Worm (Caenorhabditis elegans): ENCODE measurements around the gene arrd-17.
A peak's percentile ranks its signal among the peaks of the same experiment; 100 is the strongest.

Gene arrd-17

DNA sequence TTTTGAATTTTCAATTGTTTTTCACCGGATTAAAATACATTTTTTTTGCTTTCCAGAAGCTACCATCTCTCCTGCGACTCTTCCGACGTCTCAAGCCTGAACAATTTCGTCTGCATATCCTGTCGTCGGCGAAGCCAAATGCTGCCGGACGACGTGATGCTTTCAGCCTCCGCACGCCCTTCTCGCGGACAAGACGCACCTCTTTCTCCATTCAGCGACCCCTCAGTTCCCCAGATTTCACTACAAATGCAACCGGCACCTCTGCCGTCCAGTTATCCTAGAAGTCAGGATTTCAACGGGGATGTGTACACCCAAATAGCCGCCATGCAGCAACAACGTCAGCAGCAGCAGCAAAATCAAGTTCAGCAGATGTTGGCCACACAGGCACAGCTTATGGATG, 13.7 kb upstream of the arrd-17 start:
- TF ChIP-seq dmd-9 (GFP tag; IDR thresholded peaks at IDR 0.05) = no peak
- peak; percentile 59 for TF ChIP-seq set-16 (GFP tag; IDR thresholded peaks at IDR 0.05)

DNA sequence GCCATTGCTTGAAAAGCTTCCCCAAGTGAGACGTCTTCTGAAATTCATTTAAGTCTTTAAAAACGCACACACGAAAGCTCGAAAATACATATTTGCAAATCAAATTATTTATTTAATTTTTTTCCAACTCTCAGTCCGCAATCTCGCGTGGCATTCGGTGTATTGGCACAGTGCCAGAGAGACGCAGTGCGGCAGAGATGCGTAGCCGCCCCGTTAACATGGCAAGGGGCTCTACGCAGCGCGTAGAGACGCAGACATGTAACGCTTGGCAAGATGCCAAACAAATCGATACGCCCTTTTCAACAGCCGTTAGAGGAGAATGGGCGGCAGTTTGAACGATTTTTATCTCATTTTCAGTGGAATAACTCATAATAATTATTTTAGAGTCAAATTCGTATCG, 12.9 kb upstream of the arrd-17 start, which contains the start of the genes drr-2 and set-16:
TSS of gene drr-2 (minus strand) at position 37 of the 400 bp plus-strand sequence.
TSS of gene set-16 (plus strand) at position 383 of the 400 bp plus-strand sequence.
- TF ChIP-seq Y5F2A.4 (GFP tag; optimal IDR thresholded peaks at IDR 0.05) = peak; percentile 86
- no peak for TF ChIP-seq T20F7.1 (GFP tag; optimal IDR thresholded peaks at IDR 0.05)
- TF ChIP-seq ceh-62 (tag; optimal IDR thresholded peaks at IDR 0.05) = peak; percentile 7
- TF ChIP-seq snpc-1.2 (GFP tag; IDR thresholded peaks at IDR 0.05) = peak; percentile 92
- peak; percentile 98 for TF ChIP-seq mdt-29 (GFP tag; IDR thresholded peaks at IDR 0.05)
- TF ChIP-seq rbr-2 (tag; optimal IDR thresholded peaks at IDR 0.05) = peak; percentile 98
- peak; percentile 89 for TF ChIP-seq Y48G9A.11 (GFP tag; IDR thresholded peaks at IDR 0.05)
- TF ChIP-seq tra-1 (GFP tag; IDR thresholded peaks at IDR 0.05) = peak; percentile 98
- no peak for TF ChIP-seq daf-12 (tag; optimal IDR thresholded peaks at IDR 0.05)
- TF ChIP-seq F37D6.2 (tag; optimal IDR thresholded peaks at IDR 0.05) = peak; percentile 96
- TF ChIP-seq nhr-42 (GFP tag; IDR thresholded peaks at IDR 0.05) = peak; percentile 98
- 0 out of 2 replicates have a peak, but pooled peaks have one; percentile 41 for TF ChIP-seq ceh-44 (GFP tag; IDR thresholded peaks at IDR 0.05)
- peak; percentile 92 for TF ChIP-seq hlh-30 (tag; optimal IDR thresholded peaks at IDR 0.05; ENCODE audit: insufficient read depth)
- peak; percentile 99 for TF ChIP-seq zfp-3 (GFP tag; conservative IDR thresholded peaks at IDR 0.05)
- peak; percentile 94 for TF ChIP-seq D1046.2 (GFP tag; IDR thresholded peaks at IDR 0.05)
- peak; percentile 87 for TF ChIP-seq gei-8 (GFP tag; optimal IDR thresholded peaks at IDR 0.05)
- TF ChIP-seq lin-13 (GFP tag; optimal IDR thresholded peaks at IDR 0.05) = peak; percentile 99
- peak; percentile 67 for TF ChIP-seq nhr-237 (tag; optimal IDR thresholded peaks at IDR 0.05)
- no peak for TF ChIP-seq attf-4 (tag; optimal IDR thresholded peaks at IDR 0.05)
- TF ChIP-seq ctbp-1 (GFP tag; IDR thresholded peaks at IDR 0.05) = peak; percentile 98
- peak; percentile 96 for TF ChIP-seq duxl-1 (tag; optimal IDR thresholded peaks at IDR 0.05; ENCODE audit: poor library complexity)
- TF ChIP-seq set-16 (GFP tag; IDR thresholded peaks at IDR 0.05) = peak; percentile 85
- TF ChIP-seq lir-3 (tag; optimal IDR thresholded peaks at IDR 0.05) = peak; percentile 81
- TF ChIP-seq arid-1 (GFP tag; conservative IDR thresholded peaks at IDR 0.05) = peak; percentile 96
- TF ChIP-seq mdl-1 (tag; optimal IDR thresholded peaks at IDR 0.05) = peak; percentile 45 to 82
- peak; percentile 77 for TF ChIP-seq nhr-76 (tag; optimal IDR thresholded peaks at IDR 0.05)
- TF ChIP-seq F49E8.2 (tag; optimal IDR thresholded peaks at IDR 0.05; ENCODE audit: borderline replicate concordance) = peak; percentile 98
- TF ChIP-seq daf-19 (GFP tag; conservative IDR thresholded peaks at IDR 0.05) = no peak
- TF ChIP-seq F26F4.8 (GFP tag; conservative IDR thresholded peaks at IDR 0.05) = no peak
- TF ChIP-seq dmd-8 (GFP tag; IDR thresholded peaks at IDR 0.05) = 0 out of 2 replicates have a peak, but pooled peaks have one; percentile 51
- peak; percentile 100 for TF ChIP-seq dve-1 (tag; optimal IDR thresholded peaks at IDR 0.05; ENCODE audit: insufficient read depth)
- peak; percentile 81 for TF ChIP-seq nhr-41 (GFP tag; IDR thresholded peaks at IDR 0.05)
- TF ChIP-seq ces-1 (GFP tag; optimal IDR thresholded peaks at IDR 0.05) = peak; percentile 87
- TF ChIP-seq fos-1 (tag; optimal IDR thresholded peaks at IDR 0.05) = peak; percentile 91
- TF ChIP-seq Y105C5A.15 (GFP tag; IDR thresholded peaks at IDR 0.05) = peak; percentile 66; the same call in 1 of the 2 replicates
- peak; percentile 98 for TF ChIP-seq dmd-9 (GFP tag; IDR thresholded peaks at IDR 0.05)
- TF ChIP-seq mxl-3 (GFP tag; optimal IDR thresholded peaks at IDR 0.05) = peak; percentile 96
- TF ChIP-seq unc-39 (tag; optimal IDR thresholded peaks at IDR 0.05) = no peak
- TF ChIP-seq lin-15B (tag; optimal IDR thresholded peaks at IDR 0.05) = peak; percentile 95
- peak; percentile 95 for TF ChIP-seq F10B5.3 (tag; optimal IDR thresholded peaks at IDR 0.05)
- peak; percentile 96 for TF ChIP-seq nhr-48 (tag; optimal IDR thresholded peaks at IDR 0.05)
- TF ChIP-seq ama-1 (optimal IDR thresholded peaks at IDR 0.05) = peak; percentile 45
- TF ChIP-seq aha-1 (tag) = peak; percentile 100
- peak; percentile 98 for TF ChIP-seq unc-130 (GFP tag; optimal IDR thresholded peaks at IDR 0.05)
- TF ChIP-seq lin-39 (tag; optimal IDR thresholded peaks at IDR 0.05) = no peak
- TF ChIP-seq T26A8.4 (GFP tag; IDR thresholded peaks at IDR 0.05) = peak; percentile 99
- TF ChIP-seq tag-97 (GFP tag; IDR thresholded peaks at IDR 0.05) = 0 out of 2 replicates have a peak, but pooled peaks have one; percentile 71
- TF ChIP-seq nhr-102 (tag; optimal IDR thresholded peaks at IDR 0.05) = peak; percentile 99
- TF ChIP-seq Y75B8A.6 (GFP tag; IDR thresholded peaks at IDR 0.05) = peak; percentile 97

All from whole organism, L4 larva.